Worm (Caenorhabditis elegans): ENCODE results near the gene rsu-1.

DNA sequence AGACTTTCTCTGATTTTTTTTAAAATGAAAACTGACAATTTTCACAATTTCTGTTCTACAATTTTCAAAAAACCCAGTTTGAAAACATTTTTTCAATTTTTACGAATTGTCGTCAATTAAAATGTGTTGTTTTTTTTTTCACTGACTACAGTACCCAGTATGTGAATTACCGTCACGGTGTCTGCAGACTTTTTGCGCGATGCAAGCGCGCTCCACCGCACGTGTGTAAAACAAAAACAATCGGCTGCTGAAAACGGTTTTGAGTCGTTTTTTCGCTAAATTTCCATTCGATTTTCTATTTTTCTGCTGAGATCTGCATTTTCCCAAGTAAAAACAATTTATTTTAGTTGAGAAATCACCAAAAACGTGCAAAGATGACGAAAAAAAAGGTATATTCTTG, 15.6 kb upstream of the rsu-1 start:
- TF ChIP-seq dmd-4 (tag; optimal IDR thresholded peaks at IDR 0.05; ENCODE audit: borderline replicate concordance) = no peak
- peak; percentile 79 for TF ChIP-seq ceh-14 (tag; optimal IDR thresholded peaks at IDR 0.05)
- TF ChIP-seq hlh-15 (tag; optimal IDR thresholded peaks at IDR 0.05) = no peak
- TF ChIP-seq pha-4 (tag; optimal IDR thresholded peaks at IDR 0.05) = no peak
- no peak for TF ChIP-seq ceh-9 (tag; optimal IDR thresholded peaks at IDR 0.05)
- no peak for TF ChIP-seq ceh-6 (GFP tag; optimal IDR thresholded peaks at IDR 0.05)
- peak; percentile 50 for TF ChIP-seq unc-55 (GFP tag; optimal IDR thresholded peaks at IDR 0.05)
- TF ChIP-seq pqm-1 (tag; optimal IDR thresholded peaks at IDR 0.05) = peak; percentile 49
- no peak for TF ChIP-seq ceh-19 (GFP tag; optimal IDR thresholded peaks at IDR 0.05)
- TF ChIP-seq ttx-3 (tag; optimal IDR thresholded peaks at IDR 0.05) = no peak
- TF ChIP-seq hlh-6 (tag; optimal IDR thresholded peaks at IDR 0.05) = no peak
- no peak for TF ChIP-seq sdc-2 (tag; optimal IDR thresholded peaks at IDR 0.05)

Measured in whole organism, late embryonic.